Fruit fly (Drosophila melanogaster) whole organism, embryonic: ENCODE results near the gene Tsen54.
A peak's percentile ranks its signal among the peaks of the same experiment; 100 is the strongest.

Experiments used
- Adf1 ChIP-seq: fragments of 200-800 bp; sonication (Bioruptor generic); IDR thresholded peaks from 2 replicates; pipeline ENCODE4 v1.3.6; 2022; ENCODE audit warnings: missing biosample characterization, missing genetic modification characterization
- BEAF-32 ChIP-seq: fragments of 200-800 bp; sonication (Bioruptor generic); optimal IDR thresholded peaks from 3 replicates; lab custom pipeline; 2017; ENCODE audit warnings: missing biosample characterization, missing genetic modification characterization, mild to moderate bottlenecking, moderate library complexity, missing genetic modification reagents
- Bgb ChIP-seq: fragments of 200-800 bp; sonication (Bioruptor generic); IDR thresholded peaks from 2 replicates; pipeline ENCODE4 v1.3.6; 2022; ENCODE audit warnings: missing biosample characterization, missing genetic modification characterization; ENCODE audit not compliant: partially characterized antibody
- CG10147 ChIP-seq: fragments of 200-800 bp; sonication (Bioruptor generic); optimal IDR thresholded peaks from 2 replicates; lab custom pipeline; 2019; ENCODE audit warnings: missing biosample characterization, mild to moderate bottlenecking, missing genetic modification characterization, moderate library complexity
- CG13287 ChIP-seq: fragments of 200-800 bp; sonication (Bioruptor generic); IDR thresholded peaks from 2 replicates; pipeline ENCODE4 v1.3.6; 2022; ENCODE audit warnings: missing biosample characterization, missing genetic modification characterization; ENCODE audit not compliant: partially characterized antibody
- CG14667 ChIP-seq: fragments of 200-800 bp; sonication (Bioruptor generic); IDR thresholded peaks from 2 replicates; pipeline ENCODE4 v1.3.6; 2022; ENCODE audit warnings: missing biosample characterization, missing genetic modification characterization
- CG14860 ChIP-seq: fragments of 200-800 bp; sonication (Bioruptor generic); IDR thresholded peaks from 3 replicates; pipeline ENCODE4 v1.3.6; 2022; ENCODE audit warnings: missing biosample characterization, missing genetic modification characterization; ENCODE audit not compliant: partially characterized antibody
- CG16813 ChIP-seq: fragments of 200-800 bp; sonication (Bioruptor generic); IDR thresholded peaks from 3 replicates; pipeline ENCODE4 v1.3.6; 2022; ENCODE audit warnings: missing biosample characterization, missing genetic modification characterization; ENCODE audit not compliant: partially characterized antibody
- CG2116 ChIP-seq: fragments of 200-800 bp; sonication (Bioruptor generic); optimal IDR thresholded peaks from 3 replicates; lab custom pipeline; 2018; ENCODE audit warnings: missing biosample characterization, mild to moderate bottlenecking, missing genetic modification characterization
- CG2129 ChIP-seq: fragments of 200-800 bp; sonication (Bioruptor generic); IDR thresholded peaks from 2 replicates; pipeline ENCODE4 v1.3.6; 2022; ENCODE audit warnings: missing biosample characterization, missing genetic modification characterization; ENCODE audit not compliant: partially characterized antibody
- CG34224 ChIP-seq: fragments of 200-800 bp; sonication (Bioruptor generic); IDR thresholded peaks from 3 replicates; pipeline ENCODE4 v1.3.6; 2022; ENCODE audit warnings: missing biosample characterization, missing genetic modification characterization; ENCODE audit not compliant: partially characterized antibody
- CG4282 ChIP-seq: fragments of 200-800 bp; sonication (Bioruptor generic); optimal IDR thresholded peaks from 2 replicates; lab custom pipeline; 2016; ENCODE audit warnings: missing biosample characterization, missing genetic modification characterization
- CG4617 ChIP-seq: fragments of 200-800 bp; sonication (Bioruptor generic); optimal IDR thresholded peaks from 3 replicates; lab custom pipeline; 2016; ENCODE audit warnings: missing biosample characterization, missing genetic modification characterization, borderline replicate concordance
- CG6791 ChIP-seq: fragments of 200-800 bp; sonication (Bioruptor generic); IDR thresholded peaks from 3 replicates; pipeline ENCODE4 v1.3.6; 2022; ENCODE audit warnings: missing biosample characterization, missing genetic modification characterization; ENCODE audit not compliant: partially characterized antibody
- CG7963 ChIP-seq: fragments of 200-800 bp; sonication (Bioruptor generic); IDR thresholded peaks from 3 replicates; pipeline ENCODE4 v1.3.6; 2022; ENCODE audit warnings: missing biosample characterization, missing genetic modification characterization; ENCODE audit not compliant: partially characterized antibody
- CG9797 ChIP-seq: fragments of 200-800 bp; sonication (Bioruptor generic); optimal IDR thresholded peaks from 3 replicates; lab custom pipeline; 2018; ENCODE audit warnings: missing biosample characterization, mild to moderate bottlenecking, missing genetic modification characterization
- Dfd ChIP-seq, 2 experiments: fragments of >200 bp; optimal IDR thresholded peaks; 2 replicates each; lab custom pipeline; 2017; ENCODE audit warnings: missing biosample characterization in 2 of 2, missing genetic modification characterization in 2 of 2
- Dll ChIP-seq: fragments of 200-800 bp; sonication (Bioruptor generic); IDR thresholded peaks from 4 replicates; pipeline ENCODE4 v1.3.6; 2022; ENCODE audit warnings: missing biosample characterization, missing genetic modification characterization; ENCODE audit not compliant: partially characterized antibody
- Doc3 ChIP-seq: fragments of 200-800 bp; sonication (Bioruptor generic); IDR thresholded peaks from 3 replicates; pipeline ENCODE4 v1.3.6; 2022; ENCODE audit warnings: missing biosample characterization, missing genetic modification characterization; ENCODE audit not compliant: partially characterized antibody
- Dref ChIP-seq: fragments of 200-800 bp; sonication (Bioruptor generic); IDR thresholded peaks from 2 replicates; pipeline ENCODE4 v1.3.6; 2022; ENCODE audit warnings: missing biosample characterization, missing genetic modification characterization
- E2f2 ChIP-seq: fragments of 200-800 bp; sonication (Bioruptor generic); IDR thresholded peaks from 2 replicates; pipeline ENCODE4 v1.3.6; 2022; ENCODE audit warnings: missing biosample characterization, missing genetic modification characterization
- Ets97D ChIP-seq: fragments of 200-800 bp; sonication (Bioruptor generic); optimal IDR thresholded peaks from 3 replicates; lab custom pipeline; 2016; ENCODE audit warnings: missing biosample characterization, missing genetic modification characterization
- HLH4C ChIP-seq: fragments of 200-800 bp; sonication (Bioruptor generic); IDR thresholded peaks from 3 replicates; pipeline ENCODE4 v1.3.6; 2022; ENCODE audit warnings: missing biosample characterization, missing genetic modification characterization; ENCODE audit not compliant: partially characterized antibody
- MBD-R2 ChIP-seq: fragments of 200-800 bp; sonication (Bioruptor generic); IDR thresholded peaks from 2 replicates; pipeline ENCODE4 v1.3.6; 2022; ENCODE audit warnings: missing biosample characterization, missing genetic modification characterization
- MESR4 ChIP-seq: fragments of 200-800 bp; sonication (Bioruptor generic); optimal IDR thresholded peaks from 2 replicates; lab custom pipeline; 2018; ENCODE audit warnings: missing biosample characterization, mild to moderate bottlenecking, missing genetic modification characterization, moderate library complexity
- Myb ChIP-seq: fragments of 200-800 bp; sonication (Bioruptor generic); optimal IDR thresholded peaks from 2 replicates; lab custom pipeline; 2016; ENCODE audit warnings: missing biosample characterization, missing genetic modification characterization
- Opbp ChIP-seq: fragments of 200-800 bp; sonication (Bioruptor generic); IDR thresholded peaks from 3 replicates; pipeline ENCODE4 v1.3.6; 2022; ENCODE audit warnings: missing biosample characterization, missing genetic modification characterization; ENCODE audit not compliant: partially characterized antibody
- Scr ChIP-seq: fragments of 200-800 bp; sonication (Bioruptor generic); IDR thresholded peaks from 2 replicates; pipeline ENCODE4 v1.3.6; 2022; ENCODE audit warnings: missing biosample characterization, missing genetic modification characterization; ENCODE audit not compliant: partially characterized antibody
- Sry-β ChIP-seq: fragments of 200-800 bp; sonication (Bioruptor generic); optimal IDR thresholded peaks from 2 replicates; lab custom pipeline; 2018; ENCODE audit warnings: missing biosample characterization, mild to moderate bottlenecking, missing genetic modification characterization, moderate library complexity
- Sry-δ ChIP-seq: fragments of 200-800 bp; sonication (Bioruptor generic); optimal IDR thresholded peaks from 2 replicates; lab custom pipeline; 2016; ENCODE audit warnings: missing biosample characterization, missing genetic modification characterization
- YL-1 ChIP-seq: fragments of 200-800 bp; sonication (Bioruptor generic); optimal IDR thresholded peaks from 3 replicates; lab custom pipeline; 2017; ENCODE audit warnings: missing biosample characterization, mild to moderate bottlenecking, missing genetic modification characterization
- amos ChIP-seq: fragments of 200-800 bp; sonication (Bioruptor generic); IDR thresholded peaks from 2 replicates; pipeline ENCODE4 v1.3.6; 2022; ENCODE audit warnings: missing biosample characterization, missing genetic modification characterization; ENCODE audit not compliant: partially characterized antibody
- ato ChIP-seq: fragments of 200-800 bp; sonication (Bioruptor generic); IDR thresholded peaks from 2 replicates; pipeline ENCODE4 v1.3.6; 2022; ENCODE audit warnings: missing biosample characterization, missing genetic modification characterization; ENCODE audit not compliant: partially characterized antibody
- bbx ChIP-seq: fragments of 200-800 bp; sonication (Bioruptor generic); IDR thresholded peaks from 2 replicates; pipeline ENCODE4 v1.3.6; 2022; ENCODE audit warnings: missing biosample characterization, missing genetic modification characterization; ENCODE audit not compliant: partially characterized antibody
- eyg ChIP-seq: fragments of 200-800 bp; sonication (Bioruptor generic); optimal IDR thresholded peaks from 3 replicates; lab custom pipeline; 2016; ENCODE audit warnings: missing biosample characterization, missing genetic modification characterization
- fd64A ChIP-seq: fragments of 200-800 bp; sonication (Bioruptor generic); optimal IDR thresholded peaks from 3 replicates; lab custom pipeline; 2018; ENCODE audit warnings: missing biosample characterization, mild to moderate bottlenecking, missing genetic modification characterization
- gsb ChIP-seq: fragments of 200-800 bp; sonication (Bioruptor generic); IDR thresholded peaks from 2 replicates; pipeline ENCODE4 v1.3.6; 2022; ENCODE audit warnings: missing biosample characterization, missing genetic modification characterization
- hbn ChIP-seq: fragments of 200-800 bp; sonication (Bioruptor generic); IDR thresholded peaks from 2 replicates; pipeline ENCODE4 v1.3.6; 2022; ENCODE audit warnings: missing biosample characterization, missing genetic modification characterization; ENCODE audit not compliant: partially characterized antibody
- her ChIP-seq: fragments of 200-800 bp; sonication (Bioruptor generic); optimal IDR thresholded peaks from 2 replicates; lab custom pipeline; 2016; ENCODE audit warnings: missing biosample characterization, missing genetic modification characterization
- kah ChIP-seq: fragments of 200-800 bp; sonication (Bioruptor generic); optimal IDR thresholded peaks from 2 replicates; lab custom pipeline; 2018; ENCODE audit warnings: missing biosample characterization, mild to moderate bottlenecking, missing genetic modification characterization
- knrl ChIP-seq: fragments of 200-800 bp; sonication (Bioruptor generic); IDR thresholded peaks from 3 replicates; pipeline ENCODE4 v1.3.6; 2022; ENCODE audit warnings: missing biosample characterization, missing genetic modification characterization; ENCODE audit not compliant: partially characterized antibody
- nerfin-2 ChIP-seq: fragments of 200-800 bp; sonication (Bioruptor generic); IDR thresholded peaks from 2 replicates; pipeline ENCODE4 v1.3.6; 2022; ENCODE audit warnings: missing biosample characterization, missing genetic modification characterization; ENCODE audit not compliant: partially characterized antibody
- pzg ChIP-seq: fragments of 200-800 bp; sonication (Bioruptor generic); optimal IDR thresholded peaks from 3 replicates; lab custom pipeline; 2018; ENCODE audit warnings: missing biosample characterization, mild to moderate bottlenecking, missing genetic modification characterization, moderate library complexity
- sna ChIP-seq: fragments of 200-800 bp; sonication (Bioruptor generic); IDR thresholded peaks from 2 replicates; pipeline ENCODE4 v1.3.6; 2022; ENCODE audit warnings: missing biosample characterization, missing genetic modification characterization; ENCODE audit not compliant: partially characterized antibody
- stwl ChIP-seq: fragments of 200-800 bp; sonication (Bioruptor generic); optimal IDR thresholded peaks from 3 replicates; lab custom pipeline; 2018; ENCODE audit warnings: missing biosample characterization, mild to moderate bottlenecking, missing genetic modification characterization, moderate library complexity
- ttk ChIP-seq: fragments of 200-800 bp; sonication (Bioruptor generic); IDR thresholded peaks from 2 replicates; pipeline ENCODE4 v2.1.2; 2022; ENCODE audit warnings: missing biosample characterization, missing genetic modification characterization
- zen2 ChIP-seq: fragments of 200-800 bp; sonication (Bioruptor generic); IDR thresholded peaks from 3 replicates; pipeline ENCODE4 v1.3.6; 2022; ENCODE audit warnings: missing biosample characterization, missing genetic modification characterization; ENCODE audit not compliant: partially characterized antibody

Gene Tsen54

DNA sequence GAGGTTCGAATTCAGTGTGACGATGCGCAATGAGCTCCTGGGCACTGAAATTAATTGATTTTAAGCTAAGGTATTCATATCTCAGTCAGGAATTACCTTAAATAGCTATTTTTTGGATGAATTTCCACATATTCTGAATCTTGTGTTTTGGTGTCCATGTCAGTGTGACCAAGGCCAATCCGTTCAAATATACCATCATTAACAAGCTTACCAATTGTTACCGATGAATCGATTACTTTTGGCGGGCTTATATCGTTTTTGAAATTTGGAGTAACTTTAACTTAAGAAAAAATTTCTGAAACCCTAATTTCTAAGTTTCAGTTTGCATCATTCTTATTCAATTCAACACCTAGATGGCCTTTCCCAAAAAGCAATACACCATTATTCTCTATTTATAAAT is at the start of gene Tsen54:
TSS of gene Tsen54 (minus strand) at position 175 of the 400 bp plus-strand sequence.
- TF ChIP-seq stwl (peak; percentile 66), CG13287 (peak; percentile 84), CG4282 (GFP tag; lab: Kevin White, UChicago) (no peak), YL-1 (peak; percentile 21), HLH4C (GFP tag; lab: Robert Waterston, UW) (peak; percentile 55; the same call in 2 of the 3 replicates), Dref (peak; percentile 78), Dll (GFP tag; lab: Robert Waterston, UW) (peak; percentile 75), CG14860 (GFP tag; lab: Robert Waterston, UW) (peak; percentile 41; the same call in 1 of the 3 replicates), Doc3 (GFP tag; lab: Robert Waterston, UW) (peak; percentile 58; the same call in 2 of the 3 replicates), CG16813 (GFP tag; lab: Robert Waterston, UW) (peak; percentile 59), CG6791 (peak; percentile 72), Dfd (GFP tag; optimal IDR thresholded peaks at IDR 0.05; lab: Kevin White, UChicago) (no peak), Ets97D (peak; percentile 20), CG2116 (GFP tag; lab: Kevin White, UChicago) (peak; percentile 28), eyg (GFP tag; lab: Kevin White, UChicago) (no peak), Adf1 (no peak), ato (GFP tag; lab: Robert Waterston, UW) (peak; percentile 50; the same call in 1 of the 2 replicates), CG9797 (GFP tag; lab: Kevin White, UChicago) (peak; percentile 40), her (GFP tag; lab: Kevin White, UChicago) (no peak), Sry-δ (GFP tag; lab: Kevin White, UChicago) (peak; percentile 34), sna (GFP tag; lab: Robert Waterston, UW) (peak; percentile 63; the same call in 1 of the 2 replicates), amos (GFP tag; lab: Robert Waterston, UW) (peak; percentile 75; the same call in 1 of the 2 replicates), Bgb (GFP tag; lab: Robert Waterston, UW) (peak; percentile 76), zen2 (GFP tag; lab: Robert Waterston, UW) (peak; percentile 51; the same call in 1 of the 3 replicates), CG4617 (GFP tag; lab: Kevin White, UChicago) (peak; percentile 44), BEAF-32 (GFP tag; lab: Kevin White, UChicago) (peak; percentile 77), pzg (peak; percentile 66), Sry-β (GFP tag; lab: Kevin White, UChicago) (no peak), kah (GFP tag; lab: Kevin White, UChicago) (peak; percentile 23), Myb (GFP tag; lab: Kevin White, UChicago) (peak; percentile 13), Scr (peak; percentile 74), CG34224 (GFP tag; lab: Robert Waterston, UW) (peak; percentile 77), knrl (GFP tag; lab: Robert Waterston, UW) (peak; percentile 58; the same call in 2 of the 3 replicates), fd64A (GFP tag; lab: Kevin White, UChicago) (no peak), nerfin-2 (GFP tag; lab: Robert Waterston, UW) (peak; percentile 45; the same call in 1 of the 2 replicates), bbx (peak; percentile 74), CG7963 (GFP tag; lab: Robert Waterston, UW) (peak; percentile 61; the same call in 1 of the 3 replicates), Opbp (GFP tag; lab: Robert Waterston, UW) (peak; percentile 68; the same call in 1 of the 3 replicates), E2f2 (peak; percentile 93), hbn (GFP tag; lab: Robert Waterston, UW) (peak; percentile 64), ttk (no peak), CG14667 (no peak), CG2129 (GFP tag; lab: Robert Waterston, UW) (0 out of 2 replicates have a peak, but pooled peaks have one; percentile 21), CG10147 (no peak), gsb (GFP tag; lab: Robert Waterston, UW) (no peak), MESR4 (GFP tag; lab: Kevin White, UChicago) (peak; percentile 16), MBD-R2 (GFP tag; lab: Robert Waterston, UW) (peak; percentile 55; the same call in 1 of the 2 replicates)
